Worm (Caenorhabditis elegans) whole organism, early embryonic: ENCODE data around the gene T24C4.10.

Experiments
- F13C5.2 ChIP-seq: sonication (generic microtip); optimal IDR thresholded peaks from 2 replicates; lab custom pipeline; 2017; ENCODE audit warnings: mild to moderate bottlenecking, missing genetic modification characterization, inconsistent platforms, missing compliant biosample characterization
- ama-1 ChIP-seq: fragments of 150-350 bp; optimal IDR thresholded peaks from 2 replicates; lab custom pipeline; 2014
- hmbx-1 ChIP-seq: sonication (generic microtip); optimal IDR thresholded peaks from 2 replicates; lab custom pipeline; 2016; ENCODE audit warnings: mild to moderate bottlenecking, missing genetic modification characterization, missing compliant biosample characterization
- hmg-4 ChIP-seq: fragments of 200-800 bp; sonication (Bioruptor generic); optimal IDR thresholded peaks from 2 replicates; lab custom pipeline; 2018; ENCODE audit warnings: mild to moderate bottlenecking, missing genetic modification characterization, missing compliant biosample characterization
- hnd-1 ChIP-seq: sonication (generic microtip); optimal IDR thresholded peaks from 2 replicates; lab custom pipeline; 2016; ENCODE audit warnings: missing genetic modification characterization, missing compliant biosample characterization

- TF ChIP-seq F13C5.2: no peak
- TF ChIP-seq hmbx-1 (tag; lab: Kevin White, UChicago): no peak
- no peak for TF ChIP-seq hnd-1 (tag; lab: Kevin White, UChicago)
- no peak for TF ChIP-seq ama-1 (lab: Kevin White, UChicago)
- TF ChIP-seq hmg-4: no peak
Observed at ce11 chrIII:853859-854359, 37.1 kb downstream of the T24C4.10 start, which contains the start of the genes rnp-5 and tag-51.
